Worm (Caenorhabditis elegans) whole organism, midembryonic: ENCODE data around the gene fbxa-44.
"Not testable (repeated sequence)": the region's sequence is repeated elsewhere in the genome, so short reads cannot be mapped to it uniquely, and the experiment has no call there.

Experiments used
- T22C8.4 ChIP-seq: fragments of 200-800 bp; sonication (Bioruptor generic); IDR thresholded peaks from 2 replicates; pipeline ENCODE4 v1.3.6; 2022; ENCODE audit warnings: missing genetic modification characterization, missing compliant biosample characterization
- cog-1 ChIP-seq: sonication (generic microtip); optimal IDR thresholded peaks from 2 replicates; lab custom pipeline; 2016; ENCODE audit warnings: missing genetic modification characterization, missing compliant biosample characterization
- flt-1 ChIP-seq: fragments of 200-800 bp; sonication (Bioruptor generic); IDR thresholded peaks from 2 replicates; pipeline ENCODE4 v1.3.6; 2022; ENCODE audit warnings: missing genetic modification characterization, missing compliant biosample characterization
- klf-2 ChIP-seq: fragments of 200-800 bp; sonication (Bioruptor generic); conservative IDR thresholded peaks from 2 replicates; pipeline ENCODE4 v1.3.6; 2022; ENCODE audit warnings: missing genetic modification reagents, missing genetic modification characterization, missing compliant biosample characterization
- med-1 ChIP-seq: sonication (generic microtip); optimal IDR thresholded peaks from 2 replicates; lab custom pipeline; 2017; ENCODE audit warnings: missing genetic modification characterization, mild to moderate bottlenecking, missing compliant biosample characterization, antibody characterized with exemption, missing genetic modification reagents; ENCODE audit not compliant: insufficient read depth
- ref-1 ChIP-seq: fragments of 200-800 bp; sonication (Bioruptor generic); conservative IDR thresholded peaks from 2 replicates; pipeline ENCODE4 v1.3.6; 2022; ENCODE audit warnings: missing genetic modification reagents, missing genetic modification characterization, missing compliant biosample characterization
- tab-1 ChIP-seq: fragments of 200-800 bp; sonication (Bioruptor generic); IDR thresholded peaks from 2 replicates; pipeline ENCODE4 v1.3.6; 2022; ENCODE audit warnings: missing genetic modification characterization, missing compliant biosample characterization
- ztf-23 ChIP-seq: fragments of 200-800 bp; sonication (Bioruptor generic); IDR thresholded peaks from 2 replicates; pipeline ENCODE4 v1.3.6; 2022; ENCODE audit warnings: missing genetic modification reagents, missing genetic modification characterization, missing compliant biosample characterization
- ztf-29 ChIP-seq: fragments of 200-800 bp; sonication (Bioruptor generic); IDR thresholded peaks from 2 replicates; pipeline ENCODE4 v1.3.6; 2022; ENCODE audit warnings: missing genetic modification reagents, missing genetic modification characterization, missing compliant biosample characterization

The fbxa-44 gene

DNA sequence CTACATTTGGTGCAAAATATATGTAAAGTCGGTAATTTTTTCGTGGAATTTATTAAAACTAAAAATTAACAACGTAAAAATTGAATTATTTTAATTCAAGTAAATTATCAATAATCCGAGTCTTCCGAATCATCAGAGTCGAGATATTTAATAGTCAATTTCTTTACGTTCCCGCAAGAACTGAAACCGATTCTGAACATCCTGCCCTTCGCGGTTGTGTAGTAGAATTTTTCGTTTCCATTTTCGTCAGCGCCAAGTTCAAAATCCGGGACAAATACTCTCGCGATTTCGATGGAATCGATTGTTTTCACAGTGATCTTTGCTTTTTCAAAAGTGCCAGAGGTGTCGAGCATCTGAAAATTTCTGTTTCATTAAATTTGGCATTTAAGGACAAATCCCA lies 30.6 kb downstream of the fbxa-44 start:
- TF ChIP-seq ref-1 (GFP tag; lab: Robert Waterston, UW) (no peak), T22C8.4 (no peak), ztf-23 (GFP tag; lab: Robert Waterston, UW) (no peak), ztf-29 (GFP tag; lab: Robert Waterston, UW) (no peak), flt-1 (no peak), klf-2 (GFP tag; lab: Robert Waterston, UW) (no peak), med-1 (GFP tag; lab: Kevin White, UChicago) (no peak), tab-1 (no peak), cog-1 (no peak)

DNA sequence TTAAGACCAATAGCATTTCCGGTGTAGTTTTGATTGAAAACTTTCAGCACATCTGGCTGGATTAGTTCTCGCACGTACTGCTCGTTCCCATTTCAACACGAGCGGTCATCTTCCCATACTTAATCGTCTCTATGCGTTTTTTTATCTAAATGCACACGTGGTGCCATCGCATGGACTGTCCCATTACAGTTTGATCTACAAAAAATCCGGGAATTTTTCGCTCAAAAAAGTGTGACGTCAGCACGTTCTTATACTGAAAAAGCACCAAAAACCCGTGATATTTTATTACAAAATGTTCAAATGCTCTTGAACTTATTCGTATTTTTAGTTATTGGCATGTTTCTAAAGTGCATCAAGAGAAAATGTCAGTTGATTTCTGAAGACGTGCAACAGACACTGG lies 32.9 kb downstream of the fbxa-44 start, which contains the start of gene Y102A5C.4:
TSS of gene Y102A5C.4 (plus strand) at position 301 of the 400 bp plus-strand sequence.
- TF ChIP-seq ztf-23 (GFP tag; lab: Robert Waterston, UW) (no peak), klf-2 (GFP tag; lab: Robert Waterston, UW) (no peak), flt-1 (no peak), ztf-29 (GFP tag; lab: Robert Waterston, UW) (no peak), tab-1 (no peak), ref-1 (GFP tag; lab: Robert Waterston, UW) (no peak), med-1 (GFP tag; lab: Kevin White, UChicago) (no peak), cog-1 (no peak), T22C8.4 (no peak)

ce11 chrV:16927345-16927744 lies 38.3 kb downstream of the fbxa-44 start, which contains the start of gene Y102A5C.36:
Gene Y102A5C.36, minus strand, starts transcription at chrV:16927445.
- TF ChIP-seq flt-1 = no peak

ce11 chrV:16938731-16939130 lies 49.7 kb downstream of the fbxa-44 start, which contains the start of gene fbxa-148:
Gene fbxa-148, plus strand, starts transcription at chrV:16939031.
- TF ChIP-seq tab-1; cog-1; ztf-29 (GFP tag; lab: Robert Waterston, UW): not testable (repeated sequence)
